Fruit fly (Drosophila melanogaster) whole organism, embryonic: ENCODE results near the gene mop.

Source experiments
- Ada2b ChIP-seq: fragments of 200-800 bp; sonication (Bioruptor generic); IDR thresholded peaks from 2 replicates; pipeline ENCODE4 v1.3.6; 2022; ENCODE audit warnings: missing biosample characterization, missing genetic modification characterization
- Atf3 ChIP-seq: fragments of 200-800 bp; sonication (Bioruptor generic); optimal IDR thresholded peaks from 3 replicates; lab custom pipeline; 2016; ENCODE audit warnings: missing biosample characterization, missing genetic modification characterization
- C15 ChIP-seq: fragments of 200-800 bp; sonication (Bioruptor generic); IDR thresholded peaks from 3 replicates; pipeline ENCODE4 v1.3.6; 2022; ENCODE audit warnings: missing biosample characterization, missing genetic modification characterization
- CG11456 ChIP-seq: fragments of 200-800 bp; sonication (Bioruptor generic); IDR thresholded peaks from 3 replicates; pipeline ENCODE4 v1.3.6; 2022; ENCODE audit warnings: missing biosample characterization, missing genetic modification characterization
- CG13775 ChIP-seq: fragments of 200-800 bp; sonication (Bioruptor generic); optimal IDR thresholded peaks from 3 replicates; lab custom pipeline; 2017; ENCODE audit warnings: missing biosample characterization, mild to moderate bottlenecking, missing genetic modification characterization
- CG14050 ChIP-seq: fragments of 200-800 bp; sonication (Bioruptor generic); IDR thresholded peaks from 3 replicates; pipeline ENCODE4 v1.3.6; 2022; ENCODE audit warnings: missing biosample characterization, missing genetic modification characterization
- CG14860 ChIP-seq: fragments of 200-800 bp; sonication (Bioruptor generic); IDR thresholded peaks from 3 replicates; pipeline ENCODE4 v1.3.6; 2022; ENCODE audit warnings: missing biosample characterization, missing genetic modification characterization; ENCODE audit not compliant: partially characterized antibody
- CG17802 ChIP-seq: fragments of 200-800 bp; sonication (Bioruptor generic); optimal IDR thresholded peaks from 2 replicates; lab custom pipeline; 2018; ENCODE audit warnings: missing biosample characterization, mild to moderate bottlenecking, missing genetic modification characterization, moderate library complexity
- CG1832 ChIP-seq: fragments of 200-800 bp; sonication (Bioruptor generic); optimal IDR thresholded peaks from 2 replicates; lab custom pipeline; 2017; ENCODE audit warnings: missing biosample characterization, mild to moderate bottlenecking, missing genetic modification characterization, inconsistent platforms
- CG2875 ChIP-seq: fragments of 200-800 bp; sonication (Bioruptor generic); optimal IDR thresholded peaks from 2 replicates; lab custom pipeline; 2017; ENCODE audit warnings: missing biosample characterization, mild to moderate bottlenecking, missing genetic modification characterization, missing genetic modification reagents
- CG3065 ChIP-seq: fragments of 200-800 bp; sonication (Bioruptor generic); optimal IDR thresholded peaks from 2 replicates; lab custom pipeline; 2016; ENCODE audit warnings: missing biosample characterization, missing genetic modification characterization
- CG34376 ChIP-seq: fragments of 200-800 bp; sonication (Bioruptor generic); optimal IDR thresholded peaks from 2 replicates; lab custom pipeline; 2018; ENCODE audit warnings: missing biosample characterization, mild to moderate bottlenecking, missing genetic modification characterization
- CG3726 ChIP-seq: fragments of 200-800 bp; sonication (Bioruptor generic); IDR thresholded peaks from 3 replicates; pipeline ENCODE4, ENCODE4 v1.3.6; 2022; ENCODE audit warnings: missing biosample characterization, missing genetic modification characterization
- CG4424 ChIP-seq: fragments of 200-800 bp; sonication (Bioruptor generic); optimal IDR thresholded peaks from 3 replicates; lab custom pipeline; 2016; ENCODE audit warnings: missing biosample characterization, missing genetic modification characterization
- CG4617 ChIP-seq: fragments of 200-800 bp; sonication (Bioruptor generic); optimal IDR thresholded peaks from 3 replicates; lab custom pipeline; 2016; ENCODE audit warnings: missing biosample characterization, missing genetic modification characterization, borderline replicate concordance
- CG5953 ChIP-seq: fragments of 200-800 bp; sonication (Bioruptor generic); IDR thresholded peaks from 2 replicates; pipeline ENCODE4 v1.3.6; 2022; ENCODE audit warnings: missing biosample characterization, missing genetic modification characterization
- CG6683 ChIP-seq: fragments of 200-800 bp; sonication (Bioruptor generic); optimal IDR thresholded peaks from 2 replicates; lab custom pipeline; 2017; ENCODE audit warnings: missing biosample characterization, mild to moderate bottlenecking, missing genetic modification characterization, missing genetic modification reagents
- CG6813 ChIP-seq: fragments of 200-800 bp; sonication (Bioruptor generic); optimal IDR thresholded peaks from 2 replicates; lab custom pipeline; 2017; ENCODE audit warnings: missing biosample characterization, missing genetic modification characterization, mild to moderate bottlenecking, moderate library complexity, missing genetic modification reagents
- CG8388 ChIP-seq: fragments of 200-800 bp; sonication (Bioruptor generic); optimal IDR thresholded peaks from 2 replicates; lab custom pipeline; 2019; ENCODE audit warnings: missing biosample characterization, mild to moderate bottlenecking, missing genetic modification characterization, moderate library complexity
- CG9609 ChIP-seq: fragments of 200-800 bp; sonication (Bioruptor generic); optimal IDR thresholded peaks from 3 replicates; lab custom pipeline; 2016; ENCODE audit warnings: missing biosample characterization, missing genetic modification characterization
- CrebB ChIP-seq: fragments of 200-800 bp; sonication (Bioruptor generic); optimal IDR thresholded peaks from 3 replicates; lab custom pipeline; 2018; ENCODE audit warnings: missing biosample characterization, mild to moderate bottlenecking, missing genetic modification characterization
- Doc3 ChIP-seq: fragments of 200-800 bp; sonication (Bioruptor generic); IDR thresholded peaks from 3 replicates; pipeline ENCODE4 v1.3.6; 2022; ENCODE audit warnings: missing biosample characterization, missing genetic modification characterization; ENCODE audit not compliant: partially characterized antibody
- Dp ChIP-seq: fragments of 200-800 bp; sonication (Bioruptor generic); optimal IDR thresholded peaks from 2 replicates; lab custom pipeline; 2018; ENCODE audit warnings: missing biosample characterization, mild to moderate bottlenecking, missing genetic modification characterization, moderate library complexity
- Ets65A ChIP-seq: fragments of 200-800 bp; sonication (Bioruptor generic); peaks from one replicate; lab custom pipeline; 2016; ENCODE audit warnings: missing biosample characterization, missing genetic modification characterization
- HmgD ChIP-seq: fragments of 200-800 bp; sonication (Bioruptor generic); optimal IDR thresholded peaks from 3 replicates; lab custom pipeline; 2016; ENCODE audit warnings: missing biosample characterization, missing genetic modification characterization
- Nf-YB ChIP-seq: fragments of 200-800 bp; sonication (Bioruptor generic); optimal IDR thresholded peaks from 3 replicates; lab custom pipeline; 2019; ENCODE audit warnings: missing biosample characterization, mild to moderate bottlenecking, missing genetic modification characterization, moderate library complexity
- Opbp ChIP-seq: fragments of 200-800 bp; sonication (Bioruptor generic); IDR thresholded peaks from 3 replicates; pipeline ENCODE4 v1.3.6; 2022; ENCODE audit warnings: missing biosample characterization, missing genetic modification characterization; ENCODE audit not compliant: partially characterized antibody
- Poxn ChIP-seq: fragments of 200-800 bp; sonication (Bioruptor generic); IDR thresholded peaks from 2 replicates; pipeline ENCODE4 v1.3.6; 2022; ENCODE audit warnings: missing biosample characterization, missing genetic modification characterization
- Ptx1 ChIP-seq: fragments of 200-800 bp; sonication (Bioruptor generic); IDR thresholded peaks from 2 replicates; pipeline ENCODE4 v1.3.6; 2022; ENCODE audit warnings: missing biosample characterization, missing genetic modification characterization
- Rfx ChIP-seq: fragments of 200-800 bp; sonication (Bioruptor generic); IDR thresholded peaks from 2 replicates; pipeline ENCODE4 v1.3.6; 2022; ENCODE audit warnings: missing biosample characterization, missing genetic modification characterization
- bbx ChIP-seq: fragments of 200-800 bp; sonication (Bioruptor generic); IDR thresholded peaks from 2 replicates; pipeline ENCODE4 v1.3.6; 2022; ENCODE audit warnings: missing biosample characterization, missing genetic modification characterization; ENCODE audit not compliant: partially characterized antibody
- bigmax ChIP-seq: fragments of 200-800 bp; sonication (Bioruptor generic); optimal IDR thresholded peaks from 2 replicates; lab custom pipeline; 2018; ENCODE audit warnings: missing biosample characterization, mild to moderate bottlenecking, missing genetic modification characterization
- ci ChIP-seq: fragments of 200-800 bp; sonication (Bioruptor generic); IDR thresholded peaks from 3 replicates; pipeline ENCODE4 v1.3.6; 2022; ENCODE audit warnings: missing biosample characterization, missing genetic modification characterization
- corto ChIP-seq: fragments of 200-800 bp; sonication (Bioruptor generic); optimal IDR thresholded peaks from 2 replicates; lab custom pipeline; 2016; ENCODE audit warnings: missing biosample characterization, mild to moderate bottlenecking, missing genetic modification characterization, moderate library complexity
- crc ChIP-seq: fragments of 200-800 bp; sonication (Bioruptor generic); optimal IDR thresholded peaks from 2 replicates; lab custom pipeline; 2016; ENCODE audit warnings: missing biosample characterization, missing genetic modification characterization
- crp ChIP-seq, 2 experiments: fragments of 200-800 bp; sonication (Bioruptor generic); optimal IDR thresholded peaks; 2 replicates in 1 of 2; 3 replicates in 1 of 2; lab custom pipeline; 2017; ENCODE audit warnings: missing biosample characterization in 2 of 2, missing genetic modification characterization in 2 of 2, mild to moderate bottlenecking in 1 of 2, moderate library complexity in 1 of 2
- dati ChIP-seq: fragments of 200-800 bp; sonication (Bioruptor generic); IDR thresholded peaks from 2 replicates; pipeline ENCODE4 v1.3.6; 2022; ENCODE audit warnings: missing biosample characterization, missing genetic modification characterization
- dm ChIP-seq: fragments of 200-800 bp; sonication (Bioruptor generic); optimal IDR thresholded peaks from 3 replicates; lab custom pipeline; 2016; ENCODE audit warnings: missing biosample characterization, missing genetic modification characterization
- fd102C ChIP-seq: fragments of 200-800 bp; sonication (Bioruptor generic); optimal IDR thresholded peaks from 2 replicates; lab custom pipeline; 2018; ENCODE audit warnings: missing biosample characterization, mild to moderate bottlenecking, missing genetic modification characterization, moderate library complexity
- fd3F ChIP-seq: fragments of 200-800 bp; sonication (Bioruptor generic); optimal IDR thresholded peaks from 2 replicates; lab custom pipeline; 2018; ENCODE audit warnings: missing biosample characterization, mild to moderate bottlenecking, missing genetic modification characterization, moderate library complexity
- kay ChIP-seq: fragments of 200-800 bp; sonication (Bioruptor generic); optimal IDR thresholded peaks from 2 replicates; lab custom pipeline; 2016; ENCODE audit warnings: missing biosample characterization, missing genetic modification characterization
- oc ChIP-seq: fragments of 200-800 bp; sonication (Bioruptor generic); optimal IDR thresholded peaks from 2 replicates; lab custom pipeline; 2018; ENCODE audit warnings: missing biosample characterization, mild to moderate bottlenecking, missing genetic modification characterization, moderate library complexity
- pros ChIP-seq: fragments of 200-800 bp; sonication (Bioruptor generic); optimal IDR thresholded peaks from 3 replicates; lab custom pipeline; 2019; ENCODE audit warnings: missing biosample characterization, mild to moderate bottlenecking, missing genetic modification characterization, moderate library complexity
- ttk ChIP-seq: fragments of 200-800 bp; sonication (Bioruptor generic); IDR thresholded peaks from 2 replicates; pipeline ENCODE4 v2.1.2; 2022; ENCODE audit warnings: missing biosample characterization, missing genetic modification characterization
- tx ChIP-seq: fragments of 200-800 bp; sonication (Bioruptor generic); optimal IDR thresholded peaks from 2 replicates; lab custom pipeline; 2016; ENCODE audit warnings: missing biosample characterization, missing genetic modification characterization
- wdn ChIP-seq: fragments of 200-800 bp; sonication (Bioruptor generic); IDR thresholded peaks from 2 replicates; pipeline ENCODE4 v1.3.6; 2022; ENCODE audit warnings: missing biosample characterization, missing genetic modification characterization
- zen ChIP-seq: fragments of 200-800 bp; sonication (Bioruptor generic); optimal IDR thresholded peaks from 3 replicates; lab custom pipeline; 2018; ENCODE audit warnings: missing biosample characterization, mild to moderate bottlenecking, missing genetic modification characterization, moderate library complexity
- zfh2 ChIP-seq: fragments of 200-800 bp; sonication (Bioruptor generic); optimal IDR thresholded peaks from 2 replicates; lab custom pipeline; 2016; ENCODE audit warnings: missing biosample characterization, missing genetic modification characterization

The mop gene

dm6 chr3L:14757464-14758384, 18.2 kb downstream of the mop start, which contains the start of gene CG42507 (continued):
- TF ChIP-seq CG8388 (GFP tag; lab: Kevin White, UChicago) (no peak), fd102C (GFP tag; lab: Kevin White, UChicago) (peak; percentile 74), CG1832 (GFP tag; lab: Kevin White, UChicago) (no peak), oc (tag; lab: Kevin White, UChicago) (peak; percentile 15), zfh2 (GFP tag; lab: Kevin White, UChicago) (no peak), CG4424 (GFP tag; lab: Kevin White, UChicago) (no peak), crc (GFP tag; lab: Kevin White, UChicago) (no peak), CG13775 (GFP tag; lab: Kevin White, UChicago) (no peak), CG34376 (GFP tag; lab: Kevin White, UChicago) (peak; percentile 94), Nf-YB (GFP tag; lab: Kevin White, UChicago) (peak; percentile 5), ci (GFP tag; lab: Robert Waterston, UW) (peak; percentile 71; the same call in 2 of the 3 replicates), C15 (no peak), bbx (GFP tag; lab: Robert Waterston, UW) (0 out of 2 replicates have a peak, but pooled peaks have one; percentile 8), zen (tag; lab: Kevin White, UChicago) (peak; percentile 22), CG3065 (GFP tag; lab: Kevin White, UChicago) (no peak), CG14050 (GFP tag; lab: Robert Waterston, UW) (no peak), Ada2b (GFP tag; lab: Robert Waterston, UW) (0 out of 2 replicates have a peak, but pooled peaks have one; percentile 18), HmgD (GFP tag; lab: Kevin White, UChicago) (no peak), CG4617 (no peak), Rfx (peak; percentile 64), fd3F (GFP tag; lab: Kevin White, UChicago) (no peak), Ets65A (GFP tag; lab: Kevin White, UChicago) (no peak), bigmax (GFP tag; lab: Kevin White, UChicago) (peak; percentile 64), CG11456 (GFP tag; lab: Robert Waterston, UW) (no peak), CG3726 (no peak), CG17802 (tag; lab: Kevin White, UChicago) (no peak), kay (GFP tag; lab: Kevin White, UChicago) (no peak), CG14860 (no peak), Poxn (GFP tag; lab: Robert Waterston, UW) (no peak), tx (GFP tag; lab: Kevin White, UChicago) (no peak), CG6813 (GFP tag; lab: Kevin White, UChicago) (peak; percentile 57), Doc3 (GFP tag; lab: Robert Waterston, UW) (peak; percentile 45; the same call in 1 of the 3 replicates), CG2875 (GFP tag; lab: Kevin White, UChicago) (peak; percentile 21), Opbp (no peak), crp (GFP tag; optimal IDR thresholded peaks at IDR 0.05; lab: Kevin White, UChicago) (peak in 1 of 2 experiments; percentile 12), CG6683 (no peak), dati (GFP tag; lab: Robert Waterston, UW) (no peak), pros (peak; percentile 98), CrebB (tag; lab: Kevin White, UChicago) (peak; percentile 76), Dp (no peak), CG5953 (GFP tag; lab: Robert Waterston, UW) (no peak), wdn (GFP tag; lab: Robert Waterston, UW) (peak; percentile 85; the same call in 1 of the 2 replicates), Atf3 (GFP tag; lab: Kevin White, UChicago) (no peak), CG9609 (GFP tag; lab: Kevin White, UChicago) (no peak), corto (GFP tag; lab: Kevin White, UChicago) (no peak), ttk (GFP tag; lab: Robert Waterston, UW) (peak; percentile 35; the same call in 1 of the 2 replicates), Ptx1 (GFP tag; lab: Robert Waterston, UW) (no peak), dm (GFP tag; lab: Kevin White, UChicago) (peak; percentile 33)
